Worm (Caenorhabditis elegans): ENCODE measurements around the gene tmem-184.

DNA sequence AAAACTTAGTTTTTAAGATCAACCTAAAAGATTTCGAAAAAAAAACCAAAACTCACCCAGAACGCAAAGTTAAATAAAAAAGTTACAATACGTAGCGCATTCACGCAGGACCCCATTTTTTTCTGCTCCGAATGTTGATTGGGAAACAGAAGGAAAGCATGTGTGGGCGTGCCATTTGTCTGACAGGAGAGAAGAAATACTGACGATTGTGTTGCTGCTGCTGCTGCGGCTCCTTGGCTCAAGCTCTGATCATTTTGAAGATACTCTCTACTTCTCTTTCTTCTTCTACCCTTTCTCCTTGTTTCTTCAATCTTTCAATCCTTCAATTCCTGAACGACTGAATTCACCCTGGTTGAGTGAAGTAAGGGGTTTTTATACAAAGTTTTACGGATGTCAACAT is 22.7 kb upstream of the tmem-184 start, which contains the start of gene tsp-8:
- TF ChIP-seq efl-1 (GFP tag; optimal IDR thresholded peaks at IDR 0.05) (no peak), unc-62 (GFP tag; optimal IDR thresholded peaks at IDR 0.05) (no peak), snpc-3.4 (tag; optimal IDR thresholded peaks at IDR 0.05) (no peak), lag-1 (GFP tag; IDR thresholded peaks at IDR 0.05) (no peak), nhr-90 (tag; optimal IDR thresholded peaks at IDR 0.05) (no peak), snpc-1.1 (tag; optimal IDR thresholded peaks at IDR 0.05; ENCODE audit: insufficient read depth) (no peak), die-1 (tag; optimal IDR thresholded peaks at IDR 0.05) (no peak)

Measured in whole organism, young adult.